ENCODE assay signal across 2 fruit fly cellular contexts in the genomic region with DNA sequence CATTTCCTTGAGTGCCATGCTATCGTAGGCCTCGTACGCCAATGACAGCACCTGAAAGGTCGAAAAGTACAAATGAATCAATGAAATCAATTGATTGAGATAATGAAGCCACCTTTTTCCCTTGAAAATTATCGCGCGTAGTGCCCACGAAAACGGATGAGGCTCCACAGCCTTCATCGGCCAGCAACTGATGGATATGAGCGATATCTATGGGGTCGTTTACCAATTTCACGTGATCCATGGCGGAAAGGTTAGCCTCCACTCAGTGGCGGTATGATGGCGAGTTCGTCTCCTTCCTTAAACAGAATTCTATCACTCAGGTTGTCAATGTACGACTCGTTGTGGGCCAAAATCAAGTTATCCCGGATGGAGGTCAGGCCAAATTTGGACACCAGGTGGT.
TF ChIP-seq lines count a peak whose summit lies in the region.

No protein-coding gene starts in this region.

- no peak for TF ChIP-seq CTCF in whole organism, embryonic (GFP tag; optimal IDR thresholded peaks at IDR 0.05; lab: Kevin White, UChicago)

TF ChIP-seq in whole organism, embryonic, 481 proteins besides CTCF, POLR2A, EP300 and RAD21:
- TF ChIP-seq CG16813 (GFP tag; IDR thresholded peaks at IDR 0.05; lab: Robert Waterston, UW; ENCODE audit: partially characterized antibody), result no peak
- TF ChIP-seq grn (GFP tag; optimal IDR thresholded peaks at IDR 0.05; lab: Kevin White, UChicago), result peak; percentile 19
- TF ChIP-seq CG11247 (GFP tag; IDR thresholded peaks at IDR 0.05; lab: Robert Waterston, UW), result 0 out of 2 replicates have a peak, but pooled peaks have one; percentile 7
- peak; percentile 23 for TF ChIP-seq exex (tag; optimal IDR thresholded peaks at IDR 0.05; lab: Kevin White, UChicago)
- TF ChIP-seq so (GFP tag; IDR thresholded peaks at IDR 0.05; lab: Robert Waterston, UW), result no peak
- peak; percentile 42 for TF ChIP-seq cwo (GFP tag; optimal IDR thresholded peaks at IDR 0.05; lab: Kevin White, UChicago)
- peak; percentile 64 for TF ChIP-seq CG8281 (tag; optimal IDR thresholded peaks at IDR 0.05; lab: Kevin White, UChicago)
- TF ChIP-seq Ets65A (GFP tag; lab: Kevin White, UChicago), result peak; percentile 4
- peak; percentile 6 for TF ChIP-seq mirr (GFP tag; optimal IDR thresholded peaks at IDR 0.05; lab: Kevin White, UChicago)

TF ChIP-seq in whole organism, prepupa, 60 proteins besides CTCF, POLR2A, EP300 and RAD21:
- TF ChIP-seq OdsH (GFP tag; optimal IDR thresholded peaks at IDR 0.05; lab: Kevin White, UChicago), result no peak
- no peak for TF ChIP-seq CG11762 (GFP tag; optimal IDR thresholded peaks at IDR 0.05; lab: Kevin White, UChicago; ENCODE audit: insufficient read depth)
- TF ChIP-seq eg (GFP tag; IDR thresholded peaks at IDR 0.05; lab: Robert Waterston, UW), result no peak
- TF ChIP-seq CG32006 (GFP tag; optimal IDR thresholded peaks at IDR 0.05; lab: Kevin White, UChicago), result no peak
- no peak for TF ChIP-seq CG8319 (GFP tag; optimal IDR thresholded peaks at IDR 0.05; lab: Kevin White, UChicago)
- peak; percentile 54 for TF ChIP-seq svp (GFP tag; lab: Kevin White, UChicago)
- no peak for TF ChIP-seq CG16779 (tag; optimal IDR thresholded peaks at IDR 0.05; lab: Kevin White, UChicago)
